Worm (Caenorhabditis elegans): Measurements from ENCODE around the gene C37C3.2.

The C37C3.2 gene

DNA sequence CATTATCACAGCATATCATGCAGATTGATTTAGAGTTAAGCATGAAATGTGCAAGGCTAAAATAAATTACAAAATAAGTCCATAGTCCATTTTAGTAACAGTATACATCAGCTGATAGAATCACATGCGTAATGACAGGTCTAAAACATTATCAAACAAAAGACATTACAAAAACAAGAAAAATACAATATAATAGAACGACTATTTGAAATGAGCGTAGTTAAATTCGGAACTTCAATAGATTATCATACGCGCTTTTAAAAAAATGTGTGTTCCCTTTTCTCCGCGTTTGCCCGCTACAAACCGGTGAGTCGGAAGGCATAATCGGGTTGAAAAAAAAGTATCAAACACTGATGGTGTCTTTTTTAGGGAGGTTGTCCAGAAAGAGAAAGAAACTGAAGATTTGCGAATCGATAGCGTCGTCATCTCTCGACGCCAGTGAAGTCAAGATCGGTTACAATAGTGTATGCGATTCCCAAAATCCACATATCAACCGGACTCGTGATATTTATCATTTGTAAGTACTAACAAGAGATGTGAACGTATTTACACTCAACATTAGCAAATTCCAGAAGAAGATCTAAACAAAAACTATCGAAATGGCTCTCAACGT is at the start of gene C37C3.2:
Gene C37C3.2, plus strand, starts transcription at position 563 of the 613 bp plus-strand sequence.
- no peak for TF ChIP-seq unc-62 (GFP tag; optimal IDR thresholded peaks at IDR 0.05)

DNA sequence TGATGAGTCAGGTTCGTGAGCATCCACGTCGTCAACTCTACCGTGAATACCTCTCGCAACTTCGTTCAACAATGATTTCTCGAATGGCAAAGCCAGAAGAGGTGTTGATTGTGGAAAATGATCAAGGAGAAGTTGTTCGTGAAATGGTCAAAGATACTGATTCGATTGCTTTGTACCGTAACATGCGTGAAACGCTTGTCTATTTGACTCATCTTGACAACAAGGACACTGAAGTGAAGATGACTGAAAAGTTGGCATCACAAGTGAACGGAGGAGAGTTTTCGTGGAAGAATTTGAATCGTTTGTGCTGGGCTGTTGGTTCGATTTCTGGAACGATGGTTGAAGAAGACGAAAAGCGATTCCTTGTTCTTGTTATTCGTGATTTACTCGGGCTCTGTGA is 49.1 kb upstream of the C37C3.2 start:
- TF ChIP-seq unc-62 (GFP tag; optimal IDR thresholded peaks at IDR 0.05): no peak

DNA sequence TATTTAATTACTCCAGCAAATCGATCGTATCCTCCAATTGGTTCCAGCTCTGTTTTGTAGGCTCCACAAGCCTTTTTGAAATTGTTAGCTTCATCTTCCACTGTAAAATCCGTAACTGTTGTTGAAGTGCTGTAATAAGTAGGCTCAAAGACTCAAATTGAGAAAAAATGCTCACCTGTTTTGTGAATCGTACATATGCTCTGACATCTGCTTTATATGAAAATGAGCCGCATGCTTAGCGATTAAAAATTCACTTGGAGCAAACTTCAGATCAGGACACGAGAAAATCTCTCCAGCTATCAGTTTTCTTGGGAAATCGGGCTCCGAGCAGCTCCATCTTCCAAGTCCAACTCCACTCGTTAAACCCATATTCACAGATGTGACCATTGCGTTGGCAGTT is 47.3 kb upstream of the C37C3.2 start:
- TF ChIP-seq unc-62 (GFP tag; optimal IDR thresholded peaks at IDR 0.05): no peak

DNA sequence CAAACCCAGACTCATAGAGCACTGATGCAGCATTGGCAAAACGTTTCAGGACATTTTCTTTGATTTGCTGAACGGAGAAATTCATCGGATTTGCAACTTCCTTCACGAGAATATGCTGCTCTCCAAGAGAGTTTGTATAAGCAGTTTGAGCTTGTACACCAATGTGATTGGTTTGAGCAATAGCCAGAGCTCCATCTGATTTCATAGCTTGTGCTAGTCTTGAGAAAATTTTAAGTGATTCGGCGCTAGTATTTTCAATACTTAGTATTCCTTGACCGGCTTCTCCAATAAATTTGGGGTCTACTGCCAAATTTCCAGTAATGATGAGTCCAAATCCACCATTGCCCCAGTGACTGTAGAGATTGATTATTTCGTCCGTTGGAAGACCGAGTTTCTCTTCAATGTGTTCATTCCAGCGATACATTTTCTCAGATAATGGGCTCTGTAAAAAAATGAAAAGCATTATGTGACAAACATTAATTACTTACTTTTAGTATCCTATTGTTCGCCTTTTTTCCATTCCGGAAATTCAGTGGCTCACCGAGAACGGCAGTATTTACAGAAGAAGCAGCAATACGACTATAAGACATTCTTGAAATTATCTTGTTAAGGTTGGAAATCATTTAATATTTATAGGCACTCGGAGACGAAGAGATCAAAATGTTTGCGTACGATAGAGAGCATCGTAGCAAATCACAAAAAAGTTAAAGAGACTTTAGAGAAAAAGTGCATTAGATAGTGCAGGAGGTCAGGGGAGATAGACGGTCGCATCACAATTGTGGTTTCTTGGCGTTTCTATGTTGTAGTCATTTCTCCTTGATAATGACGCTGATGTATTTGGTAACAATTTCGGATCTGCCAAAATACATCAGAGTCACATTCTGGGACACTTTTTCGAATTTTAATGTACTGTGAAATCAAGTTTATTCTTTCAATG is 46.2 kb upstream of the C37C3.2 start, which contains the start of gene ZK742.3:
Gene ZK742.3, minus strand, starts transcription at position 593 of the 937 bp plus-strand sequence.
- TF ChIP-seq unc-62 (GFP tag; optimal IDR thresholded peaks at IDR 0.05): no peak

DNA sequence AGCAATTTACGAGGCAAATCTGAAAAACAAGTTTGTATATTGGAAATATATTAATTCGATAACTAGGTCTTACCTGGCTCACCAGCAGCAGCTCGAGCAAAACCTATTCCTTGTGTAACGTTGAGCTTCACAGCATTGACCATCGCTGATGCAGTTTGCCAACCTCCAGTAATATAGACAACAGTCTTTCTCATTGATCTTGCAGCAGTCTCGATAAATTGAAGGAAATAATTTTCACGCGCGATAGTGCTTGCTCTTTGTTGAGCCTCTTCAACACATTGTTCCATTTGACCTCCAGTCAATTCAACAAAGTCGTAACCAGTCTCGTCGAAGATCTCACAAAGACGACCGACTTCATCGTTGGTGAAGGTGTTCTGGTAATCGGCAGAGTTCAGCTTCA is 45.2 kb upstream of the C37C3.2 start:
- TF ChIP-seq unc-62 (GFP tag; optimal IDR thresholded peaks at IDR 0.05): no peak

DNA sequence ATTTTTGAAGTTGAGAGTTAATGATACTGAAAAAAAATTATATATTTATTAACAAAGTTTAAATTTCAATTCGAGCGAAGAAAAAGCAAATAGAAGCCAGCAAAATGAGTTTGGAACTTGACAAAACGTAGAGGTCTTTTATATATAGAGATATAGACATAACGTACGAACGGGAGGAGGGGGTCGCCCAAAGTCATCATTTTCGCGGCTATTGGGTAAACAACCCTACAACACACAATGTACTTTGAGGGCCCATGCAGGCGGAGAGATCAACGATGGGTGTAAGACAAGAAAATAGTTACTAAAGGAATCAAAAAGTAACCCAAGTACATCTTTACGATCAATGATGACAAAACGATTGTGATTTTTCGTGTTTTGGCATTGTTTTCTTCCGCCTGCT is 44.0 kb upstream of the C37C3.2 start, which contains the start of gene ZK742.4:
Gene ZK742.4, minus strand, starts transcription at position 35 of the 400 bp plus-strand sequence.
- no peak for TF ChIP-seq unc-62 (GFP tag; optimal IDR thresholded peaks at IDR 0.05)

DNA sequence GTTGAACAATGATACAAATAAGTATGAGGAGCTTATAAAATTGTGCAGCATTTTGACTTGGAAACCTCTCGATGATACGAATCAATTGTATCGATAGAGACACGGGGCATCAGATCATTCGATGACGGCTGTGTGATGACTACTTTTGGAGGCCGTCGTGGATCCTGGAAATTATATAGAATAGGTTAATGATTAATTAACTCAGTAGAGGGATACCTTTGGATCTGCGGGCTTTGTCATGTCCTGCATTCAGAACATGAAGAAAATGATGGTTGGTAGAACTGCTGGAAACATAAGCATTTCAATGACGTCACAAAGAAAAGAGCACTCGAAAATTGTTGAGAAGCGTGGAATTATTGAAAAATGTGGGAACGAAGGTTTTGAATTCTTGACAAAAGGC is 41.1 kb upstream of the C37C3.2 start, which contains the start of gene ZK742.6:
Gene ZK742.6, minus strand, starts transcription at position 342 of the 400 bp plus-strand sequence.
- no peak for TF ChIP-seq unc-62 (GFP tag; optimal IDR thresholded peaks at IDR 0.05)

DNA sequence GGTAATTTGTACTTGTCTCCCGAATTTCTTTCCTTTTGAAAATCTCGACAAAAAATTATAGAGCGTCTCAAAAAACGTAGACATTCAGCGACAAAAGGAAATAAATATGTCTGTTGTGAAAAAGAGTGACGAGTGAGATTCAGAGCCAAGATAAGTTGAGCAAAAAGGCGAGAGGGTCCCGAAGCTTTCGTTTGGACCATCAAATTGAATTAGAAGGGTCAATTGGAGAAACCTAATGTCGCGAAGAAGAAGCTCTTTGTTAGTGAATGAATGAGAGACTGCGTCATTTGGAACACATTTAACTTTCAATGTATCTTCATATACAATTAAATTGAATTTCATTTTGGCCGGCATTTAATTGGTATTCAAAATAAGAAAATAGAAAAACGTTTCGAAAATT is 39.3 kb upstream of the C37C3.2 start:
- TF ChIP-seq unc-62 (GFP tag; optimal IDR thresholded peaks at IDR 0.05): no peak

DNA sequence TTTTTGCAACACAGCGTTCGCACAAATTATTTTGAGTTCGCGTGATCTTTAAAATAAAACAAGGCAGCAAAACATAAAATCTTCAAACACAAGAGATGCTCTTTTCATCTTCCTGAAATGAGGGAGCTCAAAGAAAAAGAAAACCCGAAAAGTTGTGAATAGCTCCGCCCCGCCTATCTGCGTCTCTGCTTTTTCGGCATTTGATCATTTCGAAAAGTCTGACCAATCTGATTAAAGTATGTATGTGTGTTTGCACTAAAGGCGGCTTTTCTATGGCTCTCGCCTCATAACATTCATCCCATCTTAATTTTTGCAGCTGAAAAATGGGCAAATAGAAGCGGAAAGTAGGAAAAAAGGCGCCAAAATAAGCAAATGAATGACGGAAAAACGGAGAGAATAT is 36.2 kb upstream of the C37C3.2 start:
- TF ChIP-seq unc-62 (GFP tag; optimal IDR thresholded peaks at IDR 0.05): no peak

DNA sequence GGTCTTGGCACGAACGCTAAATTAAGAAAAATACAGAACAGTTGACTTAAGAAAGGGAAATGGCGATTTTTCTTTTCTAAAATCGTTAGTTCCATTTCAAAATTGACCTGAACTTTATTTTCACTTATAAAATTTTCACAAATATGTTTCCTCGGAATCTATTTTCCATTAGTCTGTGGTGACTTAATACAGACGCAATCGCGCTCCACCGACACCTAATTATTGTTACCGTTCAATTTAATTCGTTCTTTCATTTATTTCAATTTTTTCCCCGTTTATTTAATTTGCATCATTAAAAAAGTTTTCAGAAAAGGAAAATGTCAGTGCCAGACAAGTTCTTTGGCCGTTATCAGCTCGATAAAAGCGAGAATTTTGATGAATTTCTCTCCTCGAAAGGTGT is 35.5 kb upstream of the C37C3.2 start, which contains the start of gene lbp-4:
Gene lbp-4, plus strand, starts transcription at position 309 of the 400 bp plus-strand sequence.
- no peak for TF ChIP-seq unc-62 (GFP tag; optimal IDR thresholded peaks at IDR 0.05)

DNA sequence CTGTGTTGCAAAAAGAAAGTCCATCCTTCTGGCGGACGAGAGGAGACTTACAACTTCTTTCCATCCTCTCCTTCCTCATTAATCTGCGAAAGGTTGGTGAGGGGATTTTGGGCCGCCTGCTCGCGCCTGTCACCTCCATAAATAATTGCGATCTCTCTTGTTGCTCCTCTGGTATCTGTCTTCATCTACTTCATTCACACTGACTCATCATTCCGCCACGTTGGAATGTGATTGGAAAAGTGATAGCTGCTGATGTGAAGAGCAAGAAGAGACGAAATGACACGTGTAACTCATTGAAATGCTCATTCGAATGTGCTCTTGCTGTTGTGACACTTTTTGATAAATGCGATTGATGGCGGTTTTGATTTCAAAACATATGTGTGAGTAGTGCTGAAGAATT is 33.1 kb upstream of the C37C3.2 start:
- TF ChIP-seq unc-62 (GFP tag; optimal IDR thresholded peaks at IDR 0.05): no peak

DNA sequence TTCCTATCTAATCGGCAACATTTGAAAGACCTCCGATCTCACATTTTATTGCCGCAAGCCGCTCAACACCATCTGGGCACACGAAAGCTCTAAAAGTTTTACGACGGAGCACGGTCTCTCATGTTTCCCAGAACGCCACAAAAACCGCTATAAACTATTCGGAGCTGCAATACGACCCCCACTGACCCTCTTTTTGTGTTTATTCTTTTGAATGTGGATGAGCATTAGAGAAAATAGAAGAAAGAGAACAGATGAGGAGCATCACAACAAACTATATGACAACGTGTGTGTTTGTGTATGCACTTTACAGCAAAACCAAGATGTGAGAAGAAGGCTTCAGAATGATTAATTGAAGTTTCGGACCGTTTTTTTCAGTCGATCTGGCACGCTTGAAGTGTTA is 31.6 kb upstream of the C37C3.2 start:
- no peak for TF ChIP-seq unc-62 (GFP tag; optimal IDR thresholded peaks at IDR 0.05)

DNA sequence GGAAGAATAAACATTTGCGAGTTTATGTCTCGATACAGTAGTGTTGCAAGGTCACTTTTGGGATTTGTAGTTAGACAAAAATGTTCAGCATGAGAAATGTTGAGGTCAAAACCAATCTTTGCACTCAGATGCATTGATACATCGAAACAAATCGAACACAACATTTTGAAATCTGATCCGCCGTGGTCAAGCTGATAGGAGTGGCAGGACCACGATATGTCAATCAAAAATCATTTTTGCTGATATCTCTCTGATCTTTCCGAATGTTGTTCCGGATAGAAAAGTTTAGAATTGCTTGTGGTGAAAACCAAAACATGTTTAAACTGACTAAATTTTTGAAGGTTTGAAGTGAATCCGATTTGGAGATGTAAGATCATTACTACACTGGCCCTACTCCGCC is 29.9 kb upstream of the C37C3.2 start:
- no peak for TF ChIP-seq unc-62 (GFP tag; optimal IDR thresholded peaks at IDR 0.05)

DNA sequence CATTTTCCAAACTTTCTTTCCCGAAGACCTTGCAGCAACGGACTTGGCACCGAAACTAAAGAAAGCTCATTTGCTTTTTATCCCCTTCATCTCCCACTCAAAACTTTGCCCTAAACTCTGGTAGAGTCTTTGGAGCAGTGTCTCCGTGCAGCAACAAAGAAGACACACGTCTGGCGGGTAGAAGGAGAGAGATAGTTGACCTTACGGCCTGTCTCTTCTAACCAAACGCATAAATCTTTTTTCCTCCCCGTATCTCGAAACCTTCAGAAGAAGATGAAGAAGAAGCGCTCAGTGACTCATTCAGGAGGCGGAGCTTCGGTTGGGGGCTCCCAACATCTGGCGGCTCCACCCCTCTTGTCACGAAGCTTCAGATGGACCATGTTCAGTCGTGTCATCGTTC is 29.4 kb upstream of the C37C3.2 start:
- TF ChIP-seq unc-62 (GFP tag; optimal IDR thresholded peaks at IDR 0.05): no peak

DNA sequence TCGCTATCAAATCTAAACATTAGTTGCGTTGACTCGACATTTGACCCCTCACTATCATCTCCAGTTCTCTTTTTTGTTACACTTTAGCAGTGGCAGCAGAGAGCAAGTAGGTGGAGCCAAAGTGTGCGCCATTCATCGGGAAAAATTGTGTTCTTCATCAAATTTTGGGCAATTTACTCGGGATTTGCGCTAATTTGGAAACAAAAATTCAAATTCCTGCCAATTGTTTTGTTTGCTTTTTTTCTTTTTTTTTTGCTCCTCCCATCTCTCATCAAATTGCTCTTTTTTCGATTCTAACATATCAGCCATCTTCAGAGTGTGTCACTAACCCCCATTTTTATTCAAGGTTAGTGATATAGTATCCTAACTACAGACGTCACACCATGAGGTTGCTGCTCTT is 28.8 kb upstream of the C37C3.2 start, which contains the start of gene mig-6:
Gene mig-6, plus strand, starts transcription at position 301 of the 400 bp plus-strand sequence.
- TF ChIP-seq unc-62 (GFP tag; optimal IDR thresholded peaks at IDR 0.05): no peak

DNA sequence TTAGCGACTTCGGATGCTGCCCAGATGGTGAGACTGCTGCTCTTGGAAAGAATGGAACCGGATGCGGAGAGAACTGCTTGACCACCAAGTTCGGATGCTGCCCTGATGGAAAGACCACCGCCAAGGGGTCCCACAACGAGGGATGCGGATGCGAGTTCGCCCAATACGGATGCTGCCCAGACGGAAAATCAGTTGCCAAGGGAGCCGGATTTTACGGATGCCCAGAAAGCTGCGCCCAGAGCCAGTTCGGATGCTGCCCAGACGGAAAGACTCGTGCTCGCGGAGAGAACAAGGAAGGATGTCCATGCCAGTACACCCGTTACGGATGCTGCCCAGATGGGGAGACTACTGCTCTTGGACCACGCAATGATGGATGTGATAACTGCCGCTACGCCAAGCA is 24.8 kb upstream of the C37C3.2 start:
- no peak for TF ChIP-seq unc-62 (GFP tag; optimal IDR thresholded peaks at IDR 0.05)

DNA sequence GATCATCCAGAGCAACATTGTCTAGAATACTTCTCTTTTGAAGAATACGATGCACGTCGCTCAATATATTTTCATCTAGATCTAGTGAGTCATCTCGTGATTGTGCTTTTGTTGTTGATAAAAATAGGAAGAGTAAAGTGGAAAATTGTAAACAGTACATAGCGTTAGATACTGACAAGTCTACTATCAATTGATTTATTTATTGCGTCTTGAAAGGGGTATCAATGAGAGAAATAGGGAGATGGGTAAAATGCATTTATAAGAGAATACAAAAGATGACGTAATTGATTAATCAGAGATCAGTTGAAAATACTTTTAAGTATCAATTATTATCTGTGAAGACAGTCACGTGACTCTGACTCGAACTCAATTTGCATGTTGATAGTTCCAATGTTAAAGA is 18.8 kb upstream of the C37C3.2 start, which contains the start of gene txt-5:
Gene txt-5, minus strand, starts transcription at position 224 of the 400 bp plus-strand sequence.
- TF ChIP-seq unc-62 (GFP tag; optimal IDR thresholded peaks at IDR 0.05): no peak
